Worm (Caenorhabditis elegans) whole organism, dauer: ENCODE measurements around the gene fbxb-13.
"Not testable (repeated sequence)": the region's sequence is repeated elsewhere in the genome, so short reads cannot be mapped to it uniquely, and the experiment has no call there.

Experiments
- unc-62 ChIP-seq: sonication (generic microtip); optimal IDR thresholded peaks from 2 replicates; lab custom pipeline; 2017; ENCODE audit warnings: missing biosample characterization, missing genetic modification reagents, missing genetic modification characterization

The fbxb-13 gene

DNA sequence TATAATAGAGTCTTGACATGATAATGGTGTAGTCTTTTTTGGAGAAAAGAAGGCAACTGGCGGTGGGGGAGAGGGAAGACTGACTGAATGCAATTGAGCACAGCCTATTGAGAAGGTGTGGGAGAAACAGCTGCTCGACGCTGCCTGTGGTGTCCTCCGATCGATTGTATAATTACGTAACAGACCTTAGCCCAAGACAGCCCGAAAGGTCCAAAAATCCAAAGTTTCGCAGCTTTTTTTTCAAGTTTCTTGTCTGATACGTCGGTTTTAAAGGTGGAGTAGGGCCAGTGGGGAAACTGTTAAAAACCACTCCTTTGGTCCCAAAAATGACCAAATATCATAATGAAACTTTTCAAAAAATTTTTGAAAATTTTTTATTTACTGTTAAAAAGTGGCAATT, at the start of gene fbxb-13, which contains the start of gene C08F1.6:
Gene fbxb-13, plus strand, starts transcription at position 191 of the 400 bp plus-strand sequence.
Gene C08F1.6, minus strand, starts transcription at position 101 of the 400 bp plus-strand sequence.
- TF ChIP-seq unc-62 (GFP tag; lab: Kevin White, UChicago), result no peak

DNA sequence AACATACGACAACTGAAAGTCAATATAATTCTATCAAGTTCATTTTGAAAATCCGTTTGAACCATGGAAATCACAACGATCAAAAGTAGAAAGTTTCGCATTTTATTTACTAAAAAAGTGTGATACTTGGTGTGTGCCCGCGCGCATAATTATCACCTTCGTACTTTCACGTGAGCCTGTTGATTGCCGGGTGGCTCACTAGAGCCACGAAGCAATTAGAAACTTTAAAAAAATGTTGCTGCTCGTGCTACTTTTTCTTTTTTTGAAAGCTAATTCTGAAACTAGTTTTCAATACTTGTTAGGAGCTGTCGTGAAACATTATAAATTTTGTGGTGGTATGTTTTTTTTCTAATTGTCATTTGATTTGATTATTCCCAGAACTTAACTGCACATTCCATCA, 49.2 kb upstream of the fbxb-13 start, which contains the start of the genes irld-9 and irld-33:
Gene irld-9, minus strand, starts transcription at position 101 of the 400 bp plus-strand sequence.
Gene irld-33, plus strand, starts transcription at position 209 of the 400 bp plus-strand sequence.
- TF ChIP-seq unc-62 (GFP tag; lab: Kevin White, UChicago), result no peak

ce11 chrII:1741248-1741647, 46.8 kb upstream of the fbxb-13 start, which contains the start of gene K07G6.1:
Gene K07G6.1 (plus strand): TSS chrII:1741548.
- TF ChIP-seq unc-62 (GFP tag; lab: Kevin White, UChicago), result no peak

DNA sequence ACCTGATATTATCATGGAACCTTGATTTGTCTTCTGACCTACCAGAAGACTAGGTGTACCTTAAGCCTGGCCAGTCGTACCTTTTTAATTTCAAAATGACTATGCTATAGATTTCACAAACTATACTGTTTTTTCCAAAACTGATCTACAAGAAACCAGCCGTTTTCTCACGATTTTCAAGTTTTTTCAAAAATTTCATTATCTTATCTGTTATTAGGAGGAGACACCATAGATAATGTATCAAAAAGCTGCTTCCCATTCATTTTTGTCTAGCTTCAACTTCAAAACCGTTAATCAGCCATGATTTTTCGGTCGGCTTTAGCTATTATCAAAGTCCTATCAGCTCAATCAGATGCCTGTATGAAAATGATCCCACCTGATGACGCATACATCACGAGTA, 45.5 kb upstream of the fbxb-13 start, which contains the start of gene F36H5.12:
Gene F36H5.12, plus strand, starts transcription at position 301 of the 400 bp plus-strand sequence.
- TF ChIP-seq unc-62 (GFP tag; lab: Kevin White, UChicago), result no peak

DNA sequence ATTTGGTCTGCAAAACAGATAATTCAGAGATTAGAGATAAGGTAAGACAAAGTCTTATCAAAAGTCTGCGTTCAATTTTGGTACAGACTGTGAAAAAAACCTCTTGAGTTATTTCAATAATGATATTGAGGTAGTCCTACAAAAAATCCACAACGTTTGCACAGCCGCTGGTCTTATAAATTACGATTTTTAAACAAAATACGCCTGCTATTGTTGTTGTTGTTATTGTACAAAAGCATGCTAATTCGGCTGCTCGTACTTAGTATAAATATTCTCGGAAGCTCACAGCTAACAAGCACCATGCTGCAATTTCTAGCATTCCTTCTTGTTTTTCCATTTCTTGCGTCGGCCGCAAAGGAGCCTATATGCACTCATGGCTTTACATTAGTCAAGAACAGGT, 43.9 kb upstream of the fbxb-13 start, which contains the start of gene clec-19:
Gene clec-19, plus strand, starts transcription at position 301 of the 400 bp plus-strand sequence.
- no peak for TF ChIP-seq unc-62 (GFP tag; lab: Kevin White, UChicago)

DNA sequence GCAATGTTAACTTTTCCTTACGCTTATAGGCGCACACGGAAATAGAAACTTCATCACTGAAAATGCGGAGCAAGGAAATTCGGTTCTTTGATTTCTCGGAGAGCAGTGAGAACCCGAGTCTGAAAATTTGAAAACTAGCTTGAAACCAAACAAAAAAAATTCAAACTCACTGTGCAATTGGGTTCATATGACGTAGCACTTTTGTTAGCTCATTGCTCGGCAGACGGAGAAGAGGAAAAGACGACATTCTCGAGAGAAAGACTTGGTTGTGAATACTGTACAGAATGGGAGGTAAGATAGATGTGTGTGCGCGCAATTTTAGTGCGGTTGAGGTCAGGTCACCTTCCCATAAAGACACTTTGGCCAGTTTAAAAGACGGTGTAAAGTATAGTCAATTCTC, 37.7 kb upstream of the fbxb-13 start, which contains the start of the genes F36H5.13 and F36H5.8:
Gene F36H5.13, minus strand, starts transcription at position 101 of the 400 bp plus-strand sequence.
Gene F36H5.8, minus strand, starts transcription at position 274 of the 400 bp plus-strand sequence.
- no peak for TF ChIP-seq unc-62 (GFP tag; lab: Kevin White, UChicago)

- TF ChIP-seq unc-62 (GFP tag; lab: Kevin White, UChicago), result no peak
Observed at ce11 chrII:1752990-1753389, 35.1 kb upstream of the fbxb-13 start, which contains the start of gene F36H5.9. Gene F36H5.9 (minus strand): TSS chrII:1753090.

ce11 chrII:1756072-1756471, 32.0 kb upstream of the fbxb-13 start, which contains the start of gene F36H5.17:
Gene F36H5.17 (minus strand): TSS chrII:1756172.
- no peak for TF ChIP-seq unc-62 (GFP tag; lab: Kevin White, UChicago)

DNA sequence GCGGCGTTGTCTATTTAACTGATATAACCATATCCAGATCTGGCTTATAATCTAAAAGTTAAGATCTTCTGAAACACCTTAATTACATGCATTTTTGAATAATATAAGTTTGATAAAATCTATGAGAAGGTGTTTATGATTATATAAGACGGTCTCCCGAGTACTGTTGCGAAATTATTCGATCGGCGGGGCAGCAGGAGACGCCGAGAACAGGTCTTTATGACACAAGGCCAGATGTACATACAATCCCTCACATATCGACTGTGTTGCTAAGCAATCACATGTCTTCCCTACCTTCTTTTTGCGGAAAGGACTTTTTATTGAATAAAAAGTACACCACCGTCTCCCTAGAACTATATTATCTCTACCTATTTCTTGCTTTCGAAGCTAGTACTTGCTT, 31.5 kb upstream of the fbxb-13 start, which contains the start of gene fbxb-53:
Gene fbxb-53, plus strand, starts transcription at position 301 of the 400 bp plus-strand sequence.
- no peak for TF ChIP-seq unc-62 (GFP tag; lab: Kevin White, UChicago)

DNA sequence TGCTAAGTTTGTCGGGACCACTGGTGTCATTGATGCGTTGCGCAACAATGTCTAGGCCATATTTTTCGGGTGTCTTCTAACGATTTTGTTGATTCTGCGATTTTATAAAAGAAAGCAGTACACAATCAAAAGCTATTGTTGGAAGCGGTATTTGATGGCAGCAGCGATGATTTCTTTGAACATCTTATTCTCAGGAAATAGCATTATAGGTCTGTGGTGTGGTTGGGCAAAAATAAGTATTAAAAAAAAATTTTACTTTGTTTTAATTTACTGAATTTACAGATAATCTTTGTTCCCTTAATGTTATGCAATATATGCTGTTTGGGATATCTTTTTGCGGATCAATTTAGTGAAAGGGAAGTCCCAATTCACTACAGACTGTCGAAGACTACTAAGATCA, 31.0 kb upstream of the fbxb-13 start, which contains the start of gene F36H5.10:
Gene F36H5.10, plus strand, starts transcription at position 301 of the 400 bp plus-strand sequence.
- no peak for TF ChIP-seq unc-62 (GFP tag; lab: Kevin White, UChicago)

DNA sequence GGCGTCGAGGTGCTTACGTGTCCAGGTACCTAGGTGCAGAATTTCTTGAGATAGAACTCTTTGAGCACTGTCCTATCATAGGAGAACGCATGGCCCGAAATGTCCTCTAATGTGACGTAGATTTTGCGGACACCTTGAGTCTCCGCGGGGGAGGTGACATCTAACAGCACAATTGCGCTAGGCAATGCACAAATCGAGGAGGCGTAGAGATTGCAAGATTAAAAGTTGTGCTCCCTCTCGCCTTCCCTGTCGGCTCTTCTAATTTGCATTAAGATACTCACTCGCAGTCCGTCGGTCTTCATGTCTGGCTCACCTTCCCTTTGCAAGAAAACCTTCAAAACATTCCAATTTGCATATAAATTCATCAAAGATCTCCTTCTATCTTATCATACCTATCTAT, 28.5 kb upstream of the fbxb-13 start, which contains the start of gene F36H5.18:
Gene F36H5.18, plus strand, starts transcription at position 301 of the 400 bp plus-strand sequence.
- TF ChIP-seq unc-62 (GFP tag; lab: Kevin White, UChicago), result no peak

- no peak for TF ChIP-seq unc-62 (GFP tag; lab: Kevin White, UChicago)
Observed at ce11 chrII:1761564-1761963, 26.5 kb upstream of the fbxb-13 start, which contains the start of gene F36H5.4. Gene F36H5.4 (plus strand): TSS chrII:1761864.

DNA sequence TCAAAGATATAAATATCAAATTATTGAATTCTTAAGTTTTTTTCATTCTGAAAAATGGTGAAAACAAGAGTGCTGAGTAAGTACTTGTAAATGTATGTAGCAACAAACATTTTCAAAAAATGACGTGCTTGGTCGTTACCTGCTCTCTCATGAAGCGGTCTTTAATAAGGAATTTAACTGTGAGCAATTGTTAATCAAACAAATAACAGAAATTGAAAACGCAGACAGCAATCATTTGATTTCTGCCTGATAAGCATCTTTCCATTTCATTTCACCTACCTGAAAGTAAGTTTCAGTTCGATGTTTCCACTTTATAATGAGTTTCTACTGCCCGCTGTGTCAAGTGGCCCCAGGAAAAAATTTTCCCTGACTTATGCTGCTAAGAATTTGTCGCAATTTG, 25.0 kb upstream of the fbxb-13 start, which contains the start of gene math-28:
Gene math-28, plus strand, starts transcription at position 301 of the 400 bp plus-strand sequence.
- no peak for TF ChIP-seq unc-62 (GFP tag; lab: Kevin White, UChicago)

- TF ChIP-seq unc-62 (GFP tag; lab: Kevin White, UChicago), result no peak
Observed at ce11 chrII:1766715-1767114, 21.4 kb upstream of the fbxb-13 start.

DNA sequence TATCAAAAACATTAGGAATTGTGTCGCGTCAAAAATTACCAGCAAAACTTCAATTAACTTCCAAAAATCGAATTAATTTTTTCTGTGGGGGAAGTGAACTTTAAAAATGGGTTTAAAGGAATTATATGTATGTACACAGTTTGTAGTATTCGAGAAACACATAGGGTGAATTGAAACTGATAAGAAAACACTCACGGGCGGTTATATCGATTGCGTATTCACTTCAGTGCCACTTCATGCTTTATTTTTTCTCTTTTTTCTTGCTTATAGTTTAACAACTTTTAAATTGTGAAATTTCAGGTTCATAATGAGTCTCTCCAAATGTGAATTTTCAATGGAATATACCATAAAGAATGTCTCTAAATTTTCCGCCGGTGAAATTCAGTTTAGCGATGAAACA, 16.7 kb upstream of the fbxb-13 start, which contains the start of gene math-26:
Gene math-26, plus strand, starts transcription at position 301 of the 400 bp plus-strand sequence.
- TF ChIP-seq unc-62 (GFP tag; lab: Kevin White, UChicago), result not testable (repeated sequence)

ce11 chrII:1771785-1772184, 16.3 kb upstream of the fbxb-13 start, which contains the start of gene math-3:
Gene math-3 (plus strand): TSS chrII:1772085.
- no peak for TF ChIP-seq unc-62 (GFP tag; lab: Kevin White, UChicago)
